Fruit fly (Drosophila melanogaster) whole organism, embryonic: ENCODE results near the gene RunxB.
A peak's percentile ranks its signal among the peaks of the same experiment; 100 is the strongest.

ENCODE experiments used
- Ada2b ChIP-seq: fragments of 200-800 bp; sonication (Bioruptor generic); IDR thresholded peaks from 2 replicates; pipeline ENCODE4 v1.3.6; 2022; ENCODE audit warnings: missing biosample characterization, missing genetic modification characterization
- Atf3 ChIP-seq: fragments of 200-800 bp; sonication (Bioruptor generic); optimal IDR thresholded peaks from 3 replicates; lab custom pipeline; 2016; ENCODE audit warnings: missing biosample characterization, missing genetic modification characterization
- CG10321 ChIP-seq: fragments of 200-800 bp; sonication (Bioruptor generic); IDR thresholded peaks from 2 replicates; pipeline ENCODE4 v1.3.6; 2022; ENCODE audit warnings: missing biosample characterization, missing genetic modification characterization
- CG10979 ChIP-seq: fragments of 200-800 bp; sonication (Bioruptor generic); optimal IDR thresholded peaks from 2 replicates; lab custom pipeline; 2018; ENCODE audit warnings: missing biosample characterization, mild to moderate bottlenecking, missing genetic modification characterization, moderate library complexity
- CG11456 ChIP-seq: fragments of 200-800 bp; sonication (Bioruptor generic); IDR thresholded peaks from 3 replicates; pipeline ENCODE4 v1.3.6; 2022; ENCODE audit warnings: missing biosample characterization, missing genetic modification characterization
- CG12769 ChIP-seq: fragments of 200-800 bp; sonication (Bioruptor generic); optimal IDR thresholded peaks from 2 replicates; lab custom pipeline; 2019; ENCODE audit warnings: missing biosample characterization, mild to moderate bottlenecking, missing genetic modification characterization, moderate library complexity
- CG14014 ChIP-seq: fragments of 200-800 bp; sonication (Bioruptor generic); IDR thresholded peaks from 2 replicates; pipeline ENCODE4 v1.3.6; 2022; ENCODE audit warnings: missing biosample characterization, missing genetic modification characterization
- CG14710 ChIP-seq: fragments of 200-800 bp; sonication (Bioruptor generic); optimal IDR thresholded peaks from 3 replicates; lab custom pipeline; 2019; ENCODE audit warnings: missing biosample characterization, mild to moderate bottlenecking, missing genetic modification characterization, moderate library complexity
- CG1603 ChIP-seq: fragments of 200-800 bp; sonication (Bioruptor generic); optimal IDR thresholded peaks from 2 replicates; lab custom pipeline; 2019; ENCODE audit warnings: missing biosample characterization, mild to moderate bottlenecking, missing genetic modification characterization, moderate library complexity
- CG1647 ChIP-seq: fragments of 200-800 bp; sonication (Bioruptor generic); optimal IDR thresholded peaks from 3 replicates; lab custom pipeline; 2016; ENCODE audit warnings: missing biosample characterization, missing genetic modification characterization
- CG17829 ChIP-seq: fragments of 200-800 bp; optimal IDR thresholded peaks from 2 replicates; lab custom pipeline; 2019; ENCODE audit warnings: missing biosample characterization, mild to moderate bottlenecking, missing genetic modification characterization, moderate library complexity
- CG17912 ChIP-seq: fragments of 200-800 bp; sonication (Bioruptor generic); optimal IDR thresholded peaks from 2 replicates; lab custom pipeline; 2018; ENCODE audit warnings: missing biosample characterization, mild to moderate bottlenecking, missing genetic modification characterization
- CG2199 ChIP-seq: fragments of 200-800 bp; sonication (Bioruptor generic); IDR thresholded peaks from 3 replicates; pipeline ENCODE4 v1.3.6; 2022; ENCODE audit warnings: missing biosample characterization, missing genetic modification characterization
- CG2678 ChIP-seq: fragments of 200-800 bp; sonication (Bioruptor generic); optimal IDR thresholded peaks from 3 replicates; lab custom pipeline; 2019; ENCODE audit warnings: missing biosample characterization, mild to moderate bottlenecking, missing genetic modification characterization, moderate library complexity
- CG3065 ChIP-seq: fragments of 200-800 bp; sonication (Bioruptor generic); optimal IDR thresholded peaks from 2 replicates; lab custom pipeline; 2016; ENCODE audit warnings: missing biosample characterization, missing genetic modification characterization
- CG34224 ChIP-seq: fragments of 200-800 bp; sonication (Bioruptor generic); IDR thresholded peaks from 3 replicates; pipeline ENCODE4 v1.3.6; 2022; ENCODE audit warnings: missing biosample characterization, missing genetic modification characterization; ENCODE audit not compliant: partially characterized antibody
- CG6272 ChIP-seq: fragments of 200-800 bp; sonication (Bioruptor generic); IDR thresholded peaks from 2 replicates; pipeline ENCODE4 v1.3.6; 2022; ENCODE audit warnings: missing biosample characterization, missing genetic modification characterization
- CG7963 ChIP-seq: fragments of 200-800 bp; sonication (Bioruptor generic); IDR thresholded peaks from 3 replicates; pipeline ENCODE4 v1.3.6; 2022; ENCODE audit warnings: missing biosample characterization, missing genetic modification characterization; ENCODE audit not compliant: partially characterized antibody
- CG8089 ChIP-seq: fragments of 200-800 bp; sonication (Bioruptor generic); optimal IDR thresholded peaks from 3 replicates; lab custom pipeline; 2016; ENCODE audit warnings: missing biosample characterization, missing genetic modification characterization
- CG8478 ChIP-seq: fragments of >200 bp; optimal IDR thresholded peaks from 2 replicates; lab custom pipeline; 2018
- CG9437 ChIP-seq: fragments of 200-800 bp; sonication (Bioruptor generic); optimal IDR thresholded peaks from 2 replicates; lab custom pipeline; 2018; ENCODE audit warnings: missing biosample characterization, mild to moderate bottlenecking, missing genetic modification characterization
- CG9797 ChIP-seq: fragments of 200-800 bp; sonication (Bioruptor generic); optimal IDR thresholded peaks from 3 replicates; lab custom pipeline; 2018; ENCODE audit warnings: missing biosample characterization, mild to moderate bottlenecking, missing genetic modification characterization
- D19B ChIP-seq: fragments of 200-800 bp; sonication (Bioruptor generic); optimal IDR thresholded peaks from 2 replicates; lab custom pipeline; 2017; ENCODE audit warnings: missing biosample characterization, mild to moderate bottlenecking, missing genetic modification characterization
- Dip3 ChIP-seq: fragments of 200-800 bp; sonication (Bioruptor generic); optimal IDR thresholded peaks from 3 replicates; lab custom pipeline; 2016; ENCODE audit warnings: missing biosample characterization, missing genetic modification characterization
- Ets97D ChIP-seq: fragments of 200-800 bp; sonication (Bioruptor generic); optimal IDR thresholded peaks from 3 replicates; lab custom pipeline; 2016; ENCODE audit warnings: missing biosample characterization, missing genetic modification characterization
- GATAe ChIP-seq: fragments of 200-800 bp; sonication (Bioruptor generic); conservative IDR thresholded peaks from 2 replicates; pipeline ENCODE4 v1.3.6; 2022; ENCODE audit warnings: missing biosample characterization, missing genetic modification characterization
- Hmx ChIP-seq: fragments of 200-800 bp; sonication (Bioruptor generic); optimal IDR thresholded peaks from 2 replicates; lab custom pipeline; 2016; ENCODE audit warnings: missing biosample characterization, missing genetic modification characterization
- Hr3 ChIP-seq: fragments of 200-800 bp; sonication (Bioruptor generic); optimal IDR thresholded peaks from 3 replicates; lab custom pipeline; 2016; ENCODE audit warnings: missing biosample characterization, missing genetic modification characterization
- Six4 ChIP-seq: fragments of 200-800 bp; sonication (Bioruptor generic); optimal IDR thresholded peaks from 2 replicates; lab custom pipeline; 2016; ENCODE audit warnings: missing biosample characterization, missing genetic modification characterization
- Taf1 ChIP-seq: fragments of 200-800 bp; sonication (Bioruptor generic); IDR thresholded peaks from 2 replicates; pipeline ENCODE4 v1.3.6; 2022; ENCODE audit warnings: missing biosample characterization, missing genetic modification characterization
- ash1 ChIP-seq: fragments of 200-800 bp; sonication (Bioruptor generic); optimal IDR thresholded peaks from 2 replicates; lab custom pipeline; 2018; ENCODE audit warnings: missing biosample characterization, mild to moderate bottlenecking, missing genetic modification characterization
- cato ChIP-seq: fragments of 200-800 bp; sonication (Bioruptor generic); optimal IDR thresholded peaks from 2 replicates; lab custom pipeline; 2016; ENCODE audit warnings: missing biosample characterization, missing genetic modification characterization, borderline replicate concordance
- caup ChIP-seq: fragments of 200-800 bp; sonication (Bioruptor generic); optimal IDR thresholded peaks from 3 replicates; lab custom pipeline; 2017; ENCODE audit warnings: missing biosample characterization, mild to moderate bottlenecking, missing genetic modification characterization, moderate library complexity; ENCODE audit not compliant: severe bottlenecking
- corto ChIP-seq: fragments of 200-800 bp; sonication (Bioruptor generic); optimal IDR thresholded peaks from 2 replicates; lab custom pipeline; 2016; ENCODE audit warnings: missing biosample characterization, mild to moderate bottlenecking, missing genetic modification characterization, moderate library complexity
- crc ChIP-seq: fragments of 200-800 bp; sonication (Bioruptor generic); optimal IDR thresholded peaks from 2 replicates; lab custom pipeline; 2016; ENCODE audit warnings: missing biosample characterization, missing genetic modification characterization
- crp ChIP-seq, 2 experiments: fragments of 200-800 bp; sonication (Bioruptor generic); optimal IDR thresholded peaks; 2 replicates in 1 of 2; 3 replicates in 1 of 2; lab custom pipeline; 2017; ENCODE audit warnings: missing biosample characterization in 2 of 2, missing genetic modification characterization in 2 of 2, mild to moderate bottlenecking in 1 of 2, moderate library complexity in 1 of 2
- da ChIP-seq: fragments of 200-800 bp; sonication (Bioruptor generic); optimal IDR thresholded peaks from 2 replicates; lab custom pipeline; 2016; ENCODE audit warnings: missing biosample characterization, missing genetic modification characterization
- ems ChIP-seq: fragments of 200-800 bp; sonication (Bioruptor generic); optimal IDR thresholded peaks from 3 replicates; lab custom pipeline; 2016; ENCODE audit warnings: missing biosample characterization, missing genetic modification characterization
- eyg ChIP-seq: fragments of 200-800 bp; sonication (Bioruptor generic); optimal IDR thresholded peaks from 3 replicates; lab custom pipeline; 2016; ENCODE audit warnings: missing biosample characterization, missing genetic modification characterization
- gcm ChIP-seq: fragments of 200-800 bp; sonication (Bioruptor generic); optimal IDR thresholded peaks from 2 replicates; lab custom pipeline; 2019; ENCODE audit warnings: missing biosample characterization, mild to moderate bottlenecking, missing genetic modification characterization, moderate library complexity
- hth ChIP-seq: fragments of >200 bp; optimal IDR thresholded peaks from 2 replicates; lab custom pipeline; 2017; ENCODE audit warnings: inconsistent platforms
- lmd ChIP-seq: fragments of 200-800 bp; sonication (Bioruptor generic); IDR thresholded peaks from 2 replicates; pipeline ENCODE4 v1.3.6; 2022; ENCODE audit warnings: missing biosample characterization, missing genetic modification characterization
- lola ChIP-seq, 3 experiments: fragments of >200 bp in 2 of 3; fragments of 200-800 bp in 1 of 3; sonication (Bioruptor generic) in 1 of 3; optimal IDR thresholded peaks; 2 replicates each; lab custom pipeline; 2017 to 2019; ENCODE audit warnings: missing biosample characterization in 3 of 3, missing genetic modification characterization in 3 of 3, mild to moderate bottlenecking in 1 of 3, moderate library complexity in 1 of 3
- maf-S ChIP-seq: fragments of 200-800 bp; sonication (Bioruptor generic); optimal IDR thresholded peaks from 2 replicates; lab custom pipeline; 2016; ENCODE audit warnings: missing biosample characterization, missing genetic modification characterization
- nau ChIP-seq: fragments of 200-800 bp; sonication (Bioruptor generic); optimal IDR thresholded peaks from 3 replicates; lab custom pipeline; 2017; ENCODE audit warnings: missing biosample characterization, mild to moderate bottlenecking, missing genetic modification characterization, missing genetic modification reagents
- oc ChIP-seq: fragments of 200-800 bp; sonication (Bioruptor generic); optimal IDR thresholded peaks from 2 replicates; lab custom pipeline; 2018; ENCODE audit warnings: missing biosample characterization, mild to moderate bottlenecking, missing genetic modification characterization, moderate library complexity
- peb ChIP-seq: fragments of 200-800 bp; sonication (Bioruptor generic); IDR thresholded peaks from 2 replicates; pipeline ENCODE4 v1.3.6; 2022; ENCODE audit warnings: missing biosample characterization, missing genetic modification characterization
- psq ChIP-seq: fragments of 200-800 bp; sonication (Bioruptor generic); optimal IDR thresholded peaks from 2 replicates; lab custom pipeline; 2017; ENCODE audit warnings: missing biosample characterization, missing genetic modification characterization
- ranshi ChIP-seq: fragments of 200-800 bp; sonication (Bioruptor generic); IDR thresholded peaks from 2 replicates; pipeline ENCODE4 v1.3.6; 2022; ENCODE audit warnings: missing biosample characterization, missing genetic modification characterization
- repo ChIP-seq: fragments of 200-800 bp; sonication (Bioruptor generic); optimal IDR thresholded peaks from 2 replicates; lab custom pipeline; 2016; ENCODE audit warnings: missing biosample characterization, missing genetic modification characterization
- vvl ChIP-seq: fragments of 200-800 bp; sonication (Bioruptor generic); IDR thresholded peaks from 2 replicates; pipeline ENCODE4 v1.3.6; 2022; ENCODE audit warnings: missing biosample characterization, missing genetic modification characterization
- z ChIP-seq: fragments of 200-800 bp; sonication (Bioruptor generic); IDR thresholded peaks from 3 replicates; pipeline ENCODE4 v1.3.6; 2022; ENCODE audit warnings: missing biosample characterization, missing genetic modification characterization

Gene RunxB

dm6 chrX:20519049-20519448 is 19.2 kb upstream of the RunxB start (continued):
- TF ChIP-seq CG17912 (GFP tag; lab: Kevin White, UChicago) (no peak), CG1603 (tag; lab: Kevin White, UChicago) (no peak), Hr3 (GFP tag; lab: Kevin White, UChicago) (peak; percentile 50), da (no peak), CG10321 (GFP tag; lab: Robert Waterston, UW) (no peak), CG8089 (GFP tag; lab: Kevin White, UChicago) (peak; percentile 3), corto (GFP tag; lab: Kevin White, UChicago) (no peak), ash1 (GFP tag; lab: Kevin White, UChicago) (no peak), Dip3 (GFP tag; lab: Kevin White, UChicago) (no peak), maf-S (peak; percentile 34), ems (GFP tag; lab: Kevin White, UChicago) (no peak), CG9797 (GFP tag; lab: Kevin White, UChicago) (no peak), CG9437 (peak; percentile 10), CG7963 (no peak), hth (lab: Kevin White, UChicago) (no peak), crp (GFP tag; optimal IDR thresholded peaks at IDR 0.05; lab: Kevin White, UChicago) (no peak), eyg (GFP tag; lab: Kevin White, UChicago) (no peak), cato (peak; percentile 23), repo (GFP tag; lab: Kevin White, UChicago) (no peak), crc (GFP tag; lab: Kevin White, UChicago) (no peak), CG14014 (GFP tag; lab: Robert Waterston, UW) (no peak), CG2678 (tag; lab: Kevin White, UChicago) (peak; percentile 58), Ets97D (GFP tag; lab: Kevin White, UChicago) (no peak), nau (GFP tag; lab: Kevin White, UChicago) (no peak), peb (GFP tag; lab: Robert Waterston, UW) (no peak), caup (GFP tag; lab: Kevin White, UChicago) (no peak), Ada2b (GFP tag; lab: Robert Waterston, UW) (peak; percentile 50), z (GFP tag; lab: Robert Waterston, UW) (no peak), CG10979 (tag; lab: Kevin White, UChicago) (peak; percentile 60), ranshi (GFP tag; lab: Robert Waterston, UW) (peak; percentile 52; the same call in 1 of the 2 replicates), CG8478 (lab: Kevin White, UChicago) (no peak), GATAe (GFP tag; lab: Robert Waterston, UW) (no peak), CG1647 (GFP tag; lab: Kevin White, UChicago) (no peak), lola (GFP tag; optimal IDR thresholded peaks at IDR 0.05; lab: Kevin White, UChicago) (peak in 1 of 3 experiments; percentile 8), CG34224 (no peak), Taf1 (GFP tag; lab: Robert Waterston, UW) (no peak), CG14710 (tag; lab: Kevin White, UChicago) (no peak), CG6272 (GFP tag; lab: Robert Waterston, UW) (no peak), lmd (peak; percentile 59), CG12769 (tag; lab: Kevin White, UChicago) (no peak), psq (GFP tag; lab: Kevin White, UChicago) (no peak), Six4 (GFP tag; lab: Kevin White, UChicago) (no peak), CG11456 (no peak), CG3065 (GFP tag; lab: Kevin White, UChicago) (no peak), oc (tag; lab: Kevin White, UChicago) (no peak), vvl (GFP tag; lab: Robert Waterston, UW) (peak; percentile 69), Atf3 (GFP tag; lab: Kevin White, UChicago) (no peak), CG2199 (no peak), CG17829 (tag; lab: Kevin White, UChicago) (no peak), D19B (no peak), Hmx (GFP tag; lab: Kevin White, UChicago) (no peak), gcm (GFP tag; lab: Kevin White, UChicago) (no peak)
